ENCODE assay signal across 1 fruit fly cellular context in genomic region chr3R:10775246-10775645, dm6.
TF ChIP-seq lines count a peak whose summit lies in the region.

No protein-coding gene starts in this region.

TF ChIP-seq in whole organism, embryonic, 481 proteins besides CTCF, POLR2A, EP300 and RAD21 (continued from another document):
- TF ChIP-seq CG7372 (GFP tag; IDR thresholded peaks at IDR 0.05; lab: Robert Waterston, UW) (peak; percentile 35; the same call in 1 of the 2 replicates), CG11696 (GFP tag; IDR thresholded peaks at IDR 0.05; lab: Robert Waterston, UW) (0 out of 2 replicates have a peak, but pooled peaks have one; percentile 16), CG6689 (GFP tag; IDR thresholded peaks at IDR 0.05; lab: Robert Waterston, UW) (peak; percentile 42), lmd (GFP tag; IDR thresholded peaks at IDR 0.05; lab: Robert Waterston, UW) (peak; percentile 27; the same call in 1 of the 2 replicates), Taf1 (GFP tag; IDR thresholded peaks at IDR 0.05; lab: Robert Waterston, UW) (0 out of 2 replicates have a peak, but pooled peaks have one; percentile 49), prd (optimal IDR thresholded peaks at IDR 0.05; lab: Kevin White, UChicago) (no peak), prd (GFP tag; IDR thresholded peaks at IDR 0.05; lab: Robert Waterston, UW) (0 out of 3 replicates have a peak, but pooled peaks have one; percentile 35), CG3407 (GFP tag; optimal IDR thresholded peaks at IDR 0.05; lab: Kevin White, UChicago) (no peak), ttk (GFP tag; IDR thresholded peaks at IDR 0.05; lab: Robert Waterston, UW) (0 out of 2 replicates have a peak, but pooled peaks have one; percentile 19), CG11398 (GFP tag; optimal IDR thresholded peaks at IDR 0.05; lab: Kevin White, UChicago) (no peak), pan (optimal IDR thresholded peaks at IDR 0.05; lab: Kevin White, UChicago) (no peak), pan (GFP tag; optimal IDR thresholded peaks at IDR 0.05 in 1 of 2, IDR thresholded peaks at IDR 0.05 in 1 of 2) (peak in 1 of 2 experiments; percentile 16), Stat92E (GFP tag; optimal IDR thresholded peaks at IDR 0.05; lab: Kevin White, UChicago) (no peak), CG14441 (GFP tag; IDR thresholded peaks at IDR 0.05; lab: Robert Waterston, UW) (0 out of 2 replicates have a peak, but pooled peaks have one; percentile 19), aop (GFP tag; IDR thresholded peaks at IDR 0.05; lab: Robert Waterston, UW) (0 out of 2 replicates have a peak, but pooled peaks have one; percentile 8), H2.0 (GFP tag; IDR thresholded peaks at IDR 0.05; lab: Robert Waterston, UW) (no peak), hkb (optimal IDR thresholded peaks at IDR 0.05; lab: Kevin White, UChicago) (no peak), hkb (GFP tag; IDR thresholded peaks at IDR 0.05; lab: Robert Waterston, UW) (0 out of 2 replicates have a peak, but pooled peaks have one; percentile 13), H15 (GFP tag; IDR thresholded peaks at IDR 0.05; lab: Robert Waterston, UW) (0 out of 3 replicates have a peak, but pooled peaks have one; percentile 38), sens (GFP tag; lab: Kevin White, UChicago) (peak; percentile 57), phol (tag; optimal IDR thresholded peaks at IDR 0.05; lab: Kevin White, UChicago) (peak; percentile 13), CG2875 (GFP tag; optimal IDR thresholded peaks at IDR 0.05; lab: Kevin White, UChicago) (peak; percentile 7), gro (GFP tag; optimal IDR thresholded peaks at IDR 0.05; lab: Kevin White, UChicago) (no peak), fd3F (GFP tag; optimal IDR thresholded peaks at IDR 0.05; lab: Kevin White, UChicago) (no peak), HLH3B (GFP tag; IDR thresholded peaks at IDR 0.05; lab: Robert Waterston, UW) (0 out of 2 replicates have a peak, but pooled peaks have one; percentile 20), C15 (GFP tag; IDR thresholded peaks at IDR 0.05; lab: Robert Waterston, UW) (0 out of 3 replicates have a peak, but pooled peaks have one; percentile 42), ara (GFP tag; IDR thresholded peaks at IDR 0.05; lab: Robert Waterston, UW) (0 out of 2 replicates have a peak, but pooled peaks have one; percentile 42), p53 (GFP tag; optimal IDR thresholded peaks at IDR 0.05; lab: Kevin White, UChicago) (no peak), CG8290 (GFP tag; optimal IDR thresholded peaks at IDR 0.05; lab: Kevin White, UChicago) (no peak), CG8290 (tag; optimal IDR thresholded peaks at IDR 0.05; lab: Kevin White, UChicago) (peak in 1 of 2 experiments; percentile 14), Awh (GFP tag; IDR thresholded peaks at IDR 0.05; lab: Robert Waterston, UW) (no peak), twi (tag; optimal IDR thresholded peaks at IDR 0.05; lab: Kevin White, UChicago) (no peak), ems (GFP tag; optimal IDR thresholded peaks at IDR 0.05; lab: Kevin White, UChicago) (peak; percentile 38), dysf (GFP tag; IDR thresholded peaks at IDR 0.05; lab: Robert Waterston, UW) (peak; percentile 41; the same call in 1 of the 3 replicates)
